Worm (Caenorhabditis elegans): ENCODE data around the gene F02C12.3.

F02C12.3 gene

ce11 chrX:13358573-13358972 is 38.2 kb upstream of the F02C12.3 start:
- TF ChIP-seq ztf-11 (tag; optimal IDR thresholded peaks at IDR 0.05) (no peak), nhr-6 (tag; optimal IDR thresholded peaks at IDR 0.05) (peak; percentile 78), saeg-2 (GFP tag; IDR thresholded peaks at IDR 0.05) (0 out of 2 replicates have a peak, but pooled peaks have one; percentile 20), nhr-77 (tag; optimal IDR thresholded peaks at IDR 0.05) (peak; percentile 76), nhr-41 (GFP tag; IDR thresholded peaks at IDR 0.05) (no peak), set-16 (GFP tag; IDR thresholded peaks at IDR 0.05) (peak; percentile 21; the same call in 1 of the 2 replicates), mxl-2 (GFP tag; conservative IDR thresholded peaks at IDR 0.05) (peak; percentile 99), T20F7.1 (GFP tag; optimal IDR thresholded peaks at IDR 0.05) (no peak), mep-1 (tag; optimal IDR thresholded peaks at IDR 0.05) (peak; percentile 75), lin-39 (tag; optimal IDR thresholded peaks at IDR 0.05) (no peak), nhr-10 (tag; optimal IDR thresholded peaks at IDR 0.05) (peak; percentile 94), fkh-10 (GFP tag; optimal IDR thresholded peaks at IDR 0.05) (peak; percentile 65), nhr-42 (GFP tag; IDR thresholded peaks at IDR 0.05) (peak; percentile 68; the same call in 1 of the 2 replicates), daf-16 (GFP tag; optimal IDR thresholded peaks at IDR 0.05) (peak in 1 of 2 experiments; percentile 40), daf-16 (tag; optimal IDR thresholded peaks at IDR 0.05) (peak; percentile 58), unc-62 (GFP tag; optimal IDR thresholded peaks at IDR 0.05 in 1 of 2) (peak in 1 of 2 experiments; percentile 98), unc-62 (tag; optimal IDR thresholded peaks at IDR 0.05) (no peak), cey-2 (tag; optimal IDR thresholded peaks at IDR 0.05; ENCODE audit: borderline replicate concordance, insufficient read depth) (peak; percentile 14), dve-1 (tag; optimal IDR thresholded peaks at IDR 0.05; ENCODE audit: insufficient read depth) (peak; percentile 89), ZK337.2 (GFP tag; IDR thresholded peaks at IDR 0.05) (no peak), dpl-1 (GFP tag; optimal IDR thresholded peaks at IDR 0.05) (peak; percentile 13), nhr-25 (tag; optimal IDR thresholded peaks at IDR 0.05; ENCODE audit: borderline replicate concordance, insufficient read depth) (peak; percentile 80), skn-1 (tag; optimal IDR thresholded peaks at IDR 0.05) (no peak), lsy-2 (tag; optimal IDR thresholded peaks at IDR 0.05) (peak; percentile 12 to 73), hif-1 (tag; optimal IDR thresholded peaks at IDR 0.05) (peak; percentile 53 to 96), arid-1 (GFP tag; conservative IDR thresholded peaks at IDR 0.05) (no peak), dmd-6 (GFP tag; IDR thresholded peaks at IDR 0.05) (peak; percentile 99), mdl-1 (tag; optimal IDR thresholded peaks at IDR 0.05) (peak; percentile 77 to 94), lin-1 (GFP tag; IDR thresholded peaks at IDR 0.05) (peak; percentile 76), T26A8.4 (GFP tag; IDR thresholded peaks at IDR 0.05) (peak; percentile 68), duxl-1 (tag; optimal IDR thresholded peaks at IDR 0.05; ENCODE audit: poor library complexity) (peak; percentile 78), nhr-48 (tag; optimal IDR thresholded peaks at IDR 0.05) (peak; percentile 98), fos-1 (tag; optimal IDR thresholded peaks at IDR 0.05) (peak; percentile 31), mes-2 (tag; optimal IDR thresholded peaks at IDR 0.05; ENCODE audit: poor library complexity, severe bottlenecking) (peak; percentile 23), hlh-11 (tag; optimal IDR thresholded peaks at IDR 0.05) (peak; percentile 95), nhr-102 (tag; optimal IDR thresholded peaks at IDR 0.05) (peak; percentile 83), egl-27 (tag; optimal IDR thresholded peaks at IDR 0.05) (peak; percentile 77), php-3 (GFP tag; IDR thresholded peaks at IDR 0.05) (peak; percentile 45; the same call in 1 of the 2 replicates), hmg-1.1 (GFP tag; IDR thresholded peaks at IDR 0.05) (peak; percentile 49), zip-2 (tag; optimal IDR thresholded peaks at IDR 0.05) (peak; percentile 19), egl-43 (GFP tag; IDR thresholded peaks at IDR 0.05) (0 out of 2 replicates have a peak, but pooled peaks have one; percentile 36), D1046.2 (GFP tag; IDR thresholded peaks at IDR 0.05) (no peak), madf-5 (GFP tag; IDR thresholded peaks at IDR 0.05) (no peak), F37D6.2 (tag; optimal IDR thresholded peaks at IDR 0.05) (no peak), madf-9 (GFP tag; conservative IDR thresholded peaks at IDR 0.05) (0 out of 2 replicates have a peak, but pooled peaks have one; percentile 34), ceh-20 (GFP tag; IDR thresholded peaks at IDR 0.05) (0 out of 2 replicates have a peak, but pooled peaks have one; percentile 16), nhr-11 (tag; optimal IDR thresholded peaks at IDR 0.05) (peak; percentile 95), tra-1 (GFP tag; IDR thresholded peaks at IDR 0.05) (peak; percentile 94), rbr-2 (tag; optimal IDR thresholded peaks at IDR 0.05) (peak; percentile 49), gei-8 (GFP tag; optimal IDR thresholded peaks at IDR 0.05) (peak; percentile 89)
